Worm (Caenorhabditis elegans) whole organism, L3 larva: ENCODE measurements around the gene mel-32.

Experiments used
- R02D3.7 ChIP-seq: fragments of 150-350 bp; optimal IDR thresholded peaks from 2 replicates; lab custom pipeline; 2014; ENCODE audit warnings: missing biosample characterization, missing genetic modification characterization
- ZK546.5 ChIP-seq: sonication (generic microtip); optimal IDR thresholded peaks from 2 replicates; lab custom pipeline; 2017; ENCODE audit warnings: missing biosample characterization, missing genetic modification characterization
- aly-2 ChIP-seq: fragments of 150-350 bp; optimal IDR thresholded peaks from 2 replicates; lab custom pipeline; 2014; ENCODE audit warnings: missing biosample characterization, missing genetic modification characterization
- ama-1 ChIP-seq: fragments of 150-350 bp; optimal IDR thresholded peaks from 2 replicates; lab custom pipeline; 2018
- ceh-16 ChIP-seq: sonication (generic microtip); optimal IDR thresholded peaks from 2 replicates; lab custom pipeline; 2017; ENCODE audit warnings: missing biosample characterization, missing genetic modification characterization
- ceh-28 ChIP-seq: fragments of 150-350 bp; optimal IDR thresholded peaks from 2 replicates; lab custom pipeline; 2014; ENCODE audit warnings: missing biosample characterization, missing genetic modification reagents, missing genetic modification characterization
- ceh-82 ChIP-seq: fragments of 150-350 bp; optimal IDR thresholded peaks from 2 replicates; lab custom pipeline; 2014; ENCODE audit warnings: missing biosample characterization, missing genetic modification characterization
- ceh-9 ChIP-seq: sonication (generic microtip); optimal IDR thresholded peaks from 2 replicates; lab custom pipeline; 2018; ENCODE audit warnings: missing biosample characterization, missing genetic modification characterization
- daf-12 ChIP-seq: fragments of 150-350 bp; optimal IDR thresholded peaks from 2 replicates; lab custom pipeline; 2014; ENCODE audit warnings: missing biosample characterization, missing genetic modification reagents, missing genetic modification characterization
- egl-27 ChIP-seq: sonication (generic microtip); optimal IDR thresholded peaks from 4 replicates; lab custom pipeline; 2017; ENCODE audit warnings: missing biosample characterization, missing genetic modification reagents, missing genetic modification characterization
- elt-1 ChIP-seq: fragments of 150-350 bp; optimal IDR thresholded peaks from 2 replicates; lab custom pipeline; 2014; ENCODE audit warnings: missing biosample characterization, missing genetic modification characterization
- elt-2 ChIP-seq: sonication (generic microtip); optimal IDR thresholded peaks from 2 replicates; lab custom pipeline; 2016; ENCODE audit warnings: missing genetic modification reagents, mild to moderate bottlenecking, missing genetic modification characterization, missing compliant biosample characterization
- elt-3 ChIP-seq, 3 experiments: fragments of 150-350 bp in 1 of 3; sonication (generic microtip) in 2 of 3; optimal IDR thresholded peaks; 2 replicates in 2 of 3; 4 replicates in 1 of 3; lab custom pipeline; 2014 to 2017; ENCODE audit warnings: missing biosample characterization in 3 of 3, missing genetic modification characterization in 3 of 3
- eor-1 ChIP-seq, 2 experiments: fragments of 150-350 bp; optimal IDR thresholded peaks; 2 replicates each; lab custom pipeline; 2014 to 2018; ENCODE audit warnings: missing biosample characterization in 2 of 2, missing genetic modification characterization in 2 of 2
- fkh-10 ChIP-seq: sonication (generic microtip); optimal IDR thresholded peaks from 2 replicates; lab custom pipeline; 2017; ENCODE audit warnings: missing biosample characterization, missing genetic modification reagents, missing genetic modification characterization
- fkh-2 ChIP-seq: fragments of 150-350 bp; optimal IDR thresholded peaks from 2 replicates; lab custom pipeline; 2014; ENCODE audit warnings: missing biosample characterization, missing genetic modification reagents, missing genetic modification characterization
- fos-1 ChIP-seq: fragments of 150-350 bp; optimal IDR thresholded peaks from 2 replicates; lab custom pipeline; 2014; ENCODE audit warnings: missing biosample characterization, missing genetic modification characterization
- hmg-11 ChIP-seq: sonication (generic microtip); optimal IDR thresholded peaks from 2 replicates; lab custom pipeline; 2016; ENCODE audit warnings: missing genetic modification characterization, missing compliant biosample characterization
- jun-1 ChIP-seq: fragments of 150-350 bp; optimal IDR thresholded peaks from 2 replicates; lab custom pipeline; 2014; ENCODE audit warnings: missing biosample characterization, missing genetic modification reagents, missing genetic modification characterization
- lin-15B ChIP-seq: fragments of 150-350 bp; optimal IDR thresholded peaks from 2 replicates; lab custom pipeline; 2014; ENCODE audit warnings: missing biosample characterization, missing genetic modification characterization
- lin-39 ChIP-seq: fragments of 150-350 bp; optimal IDR thresholded peaks from 2 replicates; lab custom pipeline; 2018; ENCODE audit warnings: missing biosample characterization, missing genetic modification reagents, missing genetic modification characterization
- lsy-12 ChIP-seq: sonication (generic microtip); optimal IDR thresholded peaks from 2 replicates; lab custom pipeline; 2016; ENCODE audit warnings: mild to moderate bottlenecking, missing genetic modification characterization, missing compliant biosample characterization
- mdl-1 ChIP-seq: fragments of 150-350 bp; optimal IDR thresholded peaks from 2 replicates; lab custom pipeline; 2014; ENCODE audit warnings: missing biosample characterization, missing genetic modification characterization
- mml-1 ChIP-seq: fragments of 150-350 bp; sonication (generic microtip); optimal IDR thresholded peaks from 3 replicates; lab custom pipeline; 2014; ENCODE audit warnings: missing biosample characterization, missing genetic modification characterization
- nfya-1 ChIP-seq: sonication (generic microtip); optimal IDR thresholded peaks from 2 replicates; lab custom pipeline; 2017; ENCODE audit warnings: missing genetic modification characterization, mild to moderate bottlenecking, missing compliant biosample characterization, antibody characterized with exemption, moderate library complexity; ENCODE audit not compliant: insufficient read depth
- nhr-11 ChIP-seq: fragments of 150-350 bp; optimal IDR thresholded peaks from 2 replicates; lab custom pipeline; 2014; ENCODE audit warnings: missing biosample characterization, missing genetic modification characterization
- nhr-12 ChIP-seq: fragments of 150-350 bp; optimal IDR thresholded peaks from 2 replicates; lab custom pipeline; 2014; ENCODE audit warnings: missing biosample characterization, missing genetic modification characterization
- nhr-23 ChIP-seq: fragments of 150-350 bp; optimal IDR thresholded peaks from 2 replicates; lab custom pipeline; 2014; ENCODE audit warnings: missing biosample characterization, missing genetic modification reagents, missing genetic modification characterization
- nhr-237 ChIP-seq: fragments of 150-350 bp; optimal IDR thresholded peaks from 2 replicates; lab custom pipeline; 2014; ENCODE audit warnings: missing biosample characterization, missing genetic modification characterization
- nhr-25 ChIP-seq: sonication (generic microtip); optimal IDR thresholded peaks from 2 replicates; lab custom pipeline; 2017; ENCODE audit warnings: missing biosample characterization, missing genetic modification characterization
- nhr-28 ChIP-seq: fragments of 150-350 bp; optimal IDR thresholded peaks from 2 replicates; lab custom pipeline; 2014; ENCODE audit warnings: missing biosample characterization, missing genetic modification characterization
- nhr-43 ChIP-seq: sonication (generic microtip); optimal IDR thresholded peaks from 2 replicates; lab custom pipeline; 2016; ENCODE audit warnings: mild to moderate bottlenecking, missing genetic modification characterization, missing compliant biosample characterization; ENCODE audit not compliant: poor library complexity, severe bottlenecking
- nhr-67 ChIP-seq: fragments of 150-350 bp; optimal IDR thresholded peaks from 2 replicates; lab custom pipeline; 2014; ENCODE audit warnings: missing biosample characterization, missing genetic modification characterization
- nhr-76 ChIP-seq: fragments of 150-350 bp; sonication (generic microtip); optimal IDR thresholded peaks from 5 replicates; lab custom pipeline; 2014; ENCODE audit warnings: missing biosample characterization, missing genetic modification characterization
- nhr-77 ChIP-seq: fragments of 150-350 bp; optimal IDR thresholded peaks from 2 replicates; lab custom pipeline; 2014; ENCODE audit warnings: missing biosample characterization, missing genetic modification characterization
- pha-4 ChIP-seq: fragments of 150-350 bp; optimal IDR thresholded peaks from 2 replicates; lab custom pipeline; 2014; ENCODE audit warnings: missing biosample characterization, missing genetic modification reagents, missing genetic modification characterization
- pqm-1 ChIP-seq: fragments of 150-350 bp; optimal IDR thresholded peaks from 2 replicates; lab custom pipeline; 2017; ENCODE audit warnings: missing biosample characterization, missing genetic modification characterization, inconsistent platforms
- sea-2 ChIP-seq: fragments of 150-350 bp; sonication (generic microtip); optimal IDR thresholded peaks from 4 replicates; lab custom pipeline; 2014; ENCODE audit warnings: missing biosample characterization, missing genetic modification reagents, missing genetic modification characterization
- skn-1 ChIP-seq: fragments of 150-350 bp; optimal IDR thresholded peaks from 2 replicates; lab custom pipeline; 2014; ENCODE audit warnings: missing biosample characterization, missing genetic modification characterization
- snpc-4 ChIP-seq: fragments of 150-350 bp; optimal IDR thresholded peaks from 2 replicates; lab custom pipeline; 2014; ENCODE audit warnings: missing biosample characterization, missing genetic modification characterization
- tbx-2 ChIP-seq: sonication (generic microtip); optimal IDR thresholded peaks from 2 replicates; lab custom pipeline; 2016; ENCODE audit warnings: mild to moderate bottlenecking, missing genetic modification characterization, missing compliant biosample characterization
- unc-39 ChIP-seq: sonication (generic microtip); optimal IDR thresholded peaks from 4 replicates; lab custom pipeline; 2017; ENCODE audit warnings: missing biosample characterization, missing genetic modification characterization
- unc-62 ChIP-seq: fragments of 150-350 bp; sonication (generic microtip); optimal IDR thresholded peaks from 4 replicates; lab custom pipeline; 2014; ENCODE audit warnings: missing biosample characterization, missing genetic modification reagents, missing genetic modification characterization
- zag-1 ChIP-seq: fragments of 150-350 bp; optimal IDR thresholded peaks from 2 replicates; lab custom pipeline; 2014; ENCODE audit warnings: missing biosample characterization, missing genetic modification characterization
- ztf-11 ChIP-seq: fragments of 150-350 bp; optimal IDR thresholded peaks from 2 replicates; lab custom pipeline; 2014; ENCODE audit warnings: missing biosample characterization, missing genetic modification characterization
- ztf-4 ChIP-seq: fragments of 150-350 bp; optimal IDR thresholded peaks from 2 replicates; lab custom pipeline; 2014; ENCODE audit warnings: missing biosample characterization, missing genetic modification characterization

Gene mel-32

ce11 chrIII:6463679-6464078, 20.9 kb upstream of the mel-32 start, which contains the start of gene dlc-1:
Gene dlc-1, minus strand, starts transcription at chrIII:6463779.
- no peak for TF ChIP-seq lin-15B (tag; lab: Kevin White, UChicago)
- no peak for TF ChIP-seq sea-2

DNA sequence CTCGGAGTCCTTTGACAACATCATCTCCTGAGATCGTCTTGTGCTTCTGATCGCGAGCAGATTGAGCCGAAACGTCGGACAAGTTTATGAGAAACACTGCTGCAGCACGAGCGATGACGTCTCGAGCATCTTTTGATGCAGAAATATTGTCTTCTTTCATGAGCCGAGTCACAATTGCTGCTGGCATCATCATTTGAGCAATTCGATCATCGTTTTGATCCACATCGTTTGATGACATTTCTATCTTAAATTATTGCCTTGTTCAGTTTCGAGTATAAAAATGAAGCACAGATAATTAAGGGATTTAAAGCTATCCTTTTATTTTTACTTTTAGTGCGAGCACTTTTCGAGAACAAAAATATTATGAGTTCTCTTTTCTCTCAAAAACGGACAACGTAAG, 19.8 kb upstream of the mel-32 start, which contains the start of gene T26A5.8:
TSS of gene T26A5.8 (minus strand) at position 247 of the 400 bp plus-strand sequence.
- no peak for TF ChIP-seq ztf-4 (tag; lab: Kevin White, UChicago)
- no peak for TF ChIP-seq unc-39 (tag; lab: Kevin White, UChicago)
- TF ChIP-seq elt-3 (tag; optimal IDR thresholded peaks at IDR 0.05; lab: Kevin White, UChicago), result no peak
- no peak for TF ChIP-seq R02D3.7 (tag; lab: Kevin White, UChicago)
- peak; percentile 20 for TF ChIP-seq elt-2 (tag; lab: Kevin White, UChicago)
- no peak for TF ChIP-seq hmg-11
- TF ChIP-seq lsy-12, result peak; percentile 30
- TF ChIP-seq skn-1, result no peak
- TF ChIP-seq zag-1 (tag; lab: Kevin White, UChicago), result no peak
- TF ChIP-seq ceh-28 (tag; lab: Kevin White, UChicago), result no peak
- no peak for TF ChIP-seq nhr-28 (tag; lab: Kevin White, UChicago)
- no peak for TF ChIP-seq nhr-76
- no peak for TF ChIP-seq aly-2
- TF ChIP-seq sea-2, result no peak
- TF ChIP-seq eor-1 (tag; optimal IDR thresholded peaks at IDR 0.05; lab: Kevin White, UChicago), result no peak
- no peak for TF ChIP-seq nhr-237 (tag; lab: Kevin White, UChicago)
- TF ChIP-seq ZK546.5 (tag; lab: Kevin White, UChicago), result no peak
- no peak for TF ChIP-seq nhr-25
- no peak for TF ChIP-seq daf-12
- TF ChIP-seq nhr-12 (tag; lab: Kevin White, UChicago), result no peak
- no peak for TF ChIP-seq fkh-10 (GFP tag; lab: Kevin White, UChicago)
- no peak for TF ChIP-seq nhr-11 (tag; lab: Kevin White, UChicago)
- TF ChIP-seq ztf-11, result no peak
- no peak for TF ChIP-seq unc-62
- TF ChIP-seq tbx-2 (tag; lab: Kevin White, UChicago), result no peak
- TF ChIP-seq fos-1 (tag; lab: Kevin White, UChicago), result no peak
- TF ChIP-seq pha-4 (tag; lab: Kevin White, UChicago), result no peak
- no peak for TF ChIP-seq snpc-4 (tag; lab: Kevin White, UChicago)
- no peak for TF ChIP-seq egl-27 (tag; lab: Kevin White, UChicago)
- TF ChIP-seq nfya-1 (tag; lab: Kevin White, UChicago), result peak; percentile 10
- TF ChIP-seq nhr-77 (tag; lab: Kevin White, UChicago), result no peak
- no peak for TF ChIP-seq lin-39 (tag; lab: Kevin White, UChicago)
- peak; percentile 96 for TF ChIP-seq ama-1 (lab: Kevin White, UChicago)
- no peak for TF ChIP-seq ceh-82 (tag; lab: Kevin White, UChicago)
- TF ChIP-seq lin-15B (tag; lab: Kevin White, UChicago), result no peak
- no peak for TF ChIP-seq nhr-67
- no peak for TF ChIP-seq jun-1 (tag; lab: Kevin White, UChicago)
- no peak for TF ChIP-seq fkh-2
- TF ChIP-seq pqm-1 (tag; lab: Kevin White, UChicago), result no peak
- TF ChIP-seq mdl-1 (tag; lab: Kevin White, UChicago), result no peak
- no peak for TF ChIP-seq ceh-16 (tag; lab: Kevin White, UChicago)
- TF ChIP-seq nhr-43 (tag; lab: Kevin White, UChicago), result peak; percentile 40
- TF ChIP-seq, all 47 proteins: peak for 5

ce11 chrIII:6459820-6460219, 17.0 kb upstream of the mel-32 start, which contains the start of gene algn-1:
Gene algn-1, plus strand, starts transcription at chrIII:6460120.
- TF ChIP-seq zag-1 (tag; lab: Kevin White, UChicago), result no peak
- TF ChIP-seq egl-27 (tag; lab: Kevin White, UChicago), result no peak
- TF ChIP-seq ceh-16 (tag; lab: Kevin White, UChicago), result no peak
- no peak for TF ChIP-seq nhr-12 (tag; lab: Kevin White, UChicago)
- TF ChIP-seq pqm-1 (tag; lab: Kevin White, UChicago), result no peak
- TF ChIP-seq elt-1, result no peak
- no peak for TF ChIP-seq mml-1 (tag; lab: Kevin White, UChicago)
- TF ChIP-seq snpc-4 (tag; lab: Kevin White, UChicago), result no peak
- TF ChIP-seq pha-4 (tag; lab: Kevin White, UChicago), result no peak
- no peak for TF ChIP-seq skn-1
- TF ChIP-seq sea-2, result no peak
- no peak for TF ChIP-seq nhr-25
- no peak for TF ChIP-seq nhr-23
- TF ChIP-seq R02D3.7 (tag; lab: Kevin White, UChicago), result no peak
- no peak for TF ChIP-seq nhr-43 (tag; lab: Kevin White, UChicago)
- no peak for TF ChIP-seq ceh-9 (tag; lab: Kevin White, UChicago)
- no peak for TF ChIP-seq mdl-1 (tag; lab: Kevin White, UChicago)
- TF ChIP-seq nhr-28 (tag; lab: Kevin White, UChicago), result no peak
- TF ChIP-seq elt-3 (tag; optimal IDR thresholded peaks at IDR 0.05; lab: Kevin White, UChicago), result no peak
- no peak for TF ChIP-seq elt-2 (tag; lab: Kevin White, UChicago)
